Worm (Caenorhabditis elegans) whole organism, L1 larva: ENCODE data around the gene cdc-48.1.

Source experiments
- C04F5.9 ChIP-seq: sonication (generic microtip); optimal IDR thresholded peaks from 2 replicates; lab custom pipeline; 2016; ENCODE audit warnings: missing genetic modification characterization, missing compliant biosample characterization
- Y116A8C.19 ChIP-seq: sonication (generic microtip); optimal IDR thresholded peaks from 2 replicates; lab custom pipeline; 2016; ENCODE audit warnings: missing compliant biosample characterization, missing genetic modification characterization, borderline replicate concordance
- aha-1 ChIP-seq: fragments of 150-350 bp; optimal IDR thresholded peaks from 2 replicates; lab custom pipeline; 2014; ENCODE audit warnings: missing biosample characterization, missing genetic modification characterization
- alr-1 ChIP-seq: fragments of 200-800 bp; sonication (Bioruptor generic); optimal IDR thresholded peaks from 2 replicates; lab custom pipeline; 2018; ENCODE audit warnings: borderline replicate concordance, mild to moderate bottlenecking, missing genetic modification characterization, missing compliant biosample characterization
- aly-2 ChIP-seq: fragments of 150-350 bp; optimal IDR thresholded peaks from 2 replicates; lab custom pipeline; 2014; ENCODE audit warnings: missing biosample characterization, missing genetic modification characterization
- ama-1 ChIP-seq: fragments of 150-350 bp; optimal IDR thresholded peaks from 2 replicates; lab custom pipeline; 2014
- blmp-1 ChIP-seq: fragments of 150-350 bp; optimal IDR thresholded peaks from 2 replicates; lab custom pipeline; 2014; ENCODE audit warnings: missing biosample characterization, missing genetic modification characterization
- ceh-82 ChIP-seq, 3 experiments: fragments of 150-350 bp in 1 of 3; sonication (generic microtip) in 2 of 3; optimal IDR thresholded peaks; 2 replicates each; lab custom pipeline; 2014 to 2017; ENCODE audit warnings: missing biosample characterization in 3 of 3, missing genetic modification characterization in 3 of 3
- ceh-88 ChIP-seq: fragments of 200-800 bp; sonication (Bioruptor generic); IDR thresholded peaks from 2 replicates; pipeline ENCODE4 v1.3.6; 2022; ENCODE audit warnings: missing genetic modification characterization, missing compliant biosample characterization
- ceh-90 ChIP-seq: sonication (generic microtip); optimal IDR thresholded peaks from 2 replicates; lab custom pipeline; 2016; ENCODE audit warnings: missing genetic modification characterization, missing compliant biosample characterization
- ces-1 ChIP-seq: fragments of 150-350 bp; optimal IDR thresholded peaks from 2 replicates; lab custom pipeline; 2014; ENCODE audit warnings: missing biosample characterization, missing genetic modification reagents, missing genetic modification characterization
- efl-1 ChIP-seq, 4 experiments: fragments of 150-350 bp; optimal IDR thresholded peaks in 3 of 4; peaks in 1 of 4; 1 replicate in 1 of 4; 2 replicates in 3 of 4; lab custom pipeline; 2014; ENCODE audit warnings: missing biosample characterization in 2 of 4, missing genetic modification characterization in 2 of 4, missing genetic modification reagents in 2 of 4
- egl-13 ChIP-seq: sonication (generic microtip); optimal IDR thresholded peaks from 2 replicates; lab custom pipeline; 2016; ENCODE audit warnings: missing genotype, missing genetic modification reagents, missing genetic modification characterization, missing compliant biosample characterization
- elt-2 ChIP-seq: sonication (generic microtip); optimal IDR thresholded peaks from 2 replicates; lab custom pipeline; 2016; ENCODE audit warnings: missing genetic modification characterization, mild to moderate bottlenecking, inconsistent platforms, missing compliant biosample characterization, missing genetic modification reagents
- elt-3 ChIP-seq, 6 experiments: fragments of 150-350 bp in 1 of 6; sonication (generic microtip); optimal IDR thresholded peaks; 2 replicates each; lab custom pipeline; 2017 to 2018; ENCODE audit warnings: missing biosample characterization in 6 of 6, missing genetic modification characterization in 6 of 6, inconsistent platforms in 1 of 6
- ets-5 ChIP-seq: fragments of 200-800 bp; sonication (Bioruptor generic); IDR thresholded peaks from 2 replicates; pipeline ENCODE4 v1.3.6; 2022; ENCODE audit warnings: missing genetic modification characterization, missing compliant biosample characterization
- fkh-10 ChIP-seq: sonication (generic microtip); optimal IDR thresholded peaks from 2 replicates; lab custom pipeline; 2017; ENCODE audit warnings: missing biosample characterization, missing genetic modification reagents, missing genetic modification characterization
- fkh-8 ChIP-seq: sonication (generic microtip); optimal IDR thresholded peaks from 2 replicates; lab custom pipeline; 2016; ENCODE audit warnings: mild to moderate bottlenecking, missing genetic modification characterization, missing compliant biosample characterization
- hlh-17 ChIP-seq: fragments of 200-800 bp; sonication (Bioruptor generic); optimal IDR thresholded peaks from 2 replicates; lab custom pipeline; 2018; ENCODE audit warnings: missing genetic modification characterization, mild to moderate bottlenecking, missing compliant biosample characterization, moderate library complexity, borderline replicate concordance
- hlh-4 ChIP-seq: sonication (generic microtip); optimal IDR thresholded peaks from 2 replicates; lab custom pipeline; 2016; ENCODE audit warnings: mild to moderate bottlenecking, missing genetic modification characterization, missing compliant biosample characterization
- irx-1 ChIP-seq: sonication (generic microtip); optimal IDR thresholded peaks from 2 replicates; lab custom pipeline; 2016; ENCODE audit warnings: missing genetic modification characterization, missing compliant biosample characterization
- isw-1 ChIP-seq: fragments of 200-800 bp; sonication (Bioruptor generic); IDR thresholded peaks from 2 replicates; pipeline ENCODE4 v1.3.6; 2022; ENCODE audit warnings: missing genetic modification characterization, missing compliant biosample characterization
- jun-1 ChIP-seq: fragments of 150-350 bp; optimal IDR thresholded peaks from 2 replicates; lab custom pipeline; 2014; ENCODE audit warnings: missing biosample characterization, missing genetic modification reagents, missing genetic modification characterization
- lin-13 ChIP-seq: fragments of 150-350 bp; optimal IDR thresholded peaks from 2 replicates; lab custom pipeline; 2014; ENCODE audit warnings: missing biosample characterization, missing genetic modification reagents, missing genetic modification characterization
- lin-15B ChIP-seq: fragments of 150-350 bp; sonication (generic microtip); optimal IDR thresholded peaks from 3 replicates; lab custom pipeline; 2014; ENCODE audit warnings: missing biosample characterization, missing genetic modification characterization
- lin-35 ChIP-seq, 2 experiments: fragments of 150-350 bp; optimal IDR thresholded peaks; 2 replicates each; lab custom pipeline; 2014; ENCODE audit warnings: missing biosample characterization in 2 of 2, missing genetic modification characterization in 2 of 2, missing genetic modification reagents in 2 of 2
- lin-39 ChIP-seq: fragments of 150-350 bp; optimal IDR thresholded peaks from 2 replicates; lab custom pipeline; 2014; ENCODE audit warnings: missing biosample characterization, missing genetic modification reagents, missing genetic modification characterization
- mab-9 ChIP-seq: fragments of 200-800 bp; sonication (Bioruptor generic); IDR thresholded peaks from 2 replicates; pipeline ENCODE4 v1.3.6; 2022; ENCODE audit warnings: missing genetic modification reagents, missing genetic modification characterization, missing compliant biosample characterization
- mdl-1 ChIP-seq, 2 experiments: fragments of 150-350 bp; optimal IDR thresholded peaks; 2 replicates each; lab custom pipeline; 2014 to 2017; ENCODE audit warnings: missing biosample characterization in 2 of 2, missing genetic modification characterization in 2 of 2, inconsistent platforms in 1 of 2
- mef-2 ChIP-seq: fragments of 150-350 bp; optimal IDR thresholded peaks from 2 replicates; lab custom pipeline; 2014; ENCODE audit warnings: missing biosample characterization, missing genetic modification characterization
- nhr-11 ChIP-seq: fragments of 150-350 bp; optimal IDR thresholded peaks from 2 replicates; lab custom pipeline; 2014; ENCODE audit warnings: missing biosample characterization, missing genetic modification characterization
- nhr-19 ChIP-seq: fragments of 200-800 bp; sonication (Bioruptor generic); conservative IDR thresholded peaks from 2 replicates; pipeline ENCODE4 v1.3.6; 2022; ENCODE audit warnings: missing genetic modification characterization, missing compliant biosample characterization
- nhr-20 ChIP-seq: sonication (generic microtip); optimal IDR thresholded peaks from 2 replicates; lab custom pipeline; 2016; ENCODE audit warnings: mild to moderate bottlenecking, missing genetic modification characterization, missing compliant biosample characterization
- nhr-47 ChIP-seq: sonication (generic microtip); optimal IDR thresholded peaks from 2 replicates; lab custom pipeline; 2016; ENCODE audit warnings: mild to moderate bottlenecking, missing genetic modification characterization, moderate library complexity, missing compliant biosample characterization
- nhr-76 ChIP-seq: sonication (generic microtip); optimal IDR thresholded peaks from 2 replicates; lab custom pipeline; 2017; ENCODE audit warnings: missing biosample characterization, missing genetic modification characterization
- nhr-77 ChIP-seq: fragments of 150-350 bp; optimal IDR thresholded peaks from 2 replicates; lab custom pipeline; 2014; ENCODE audit warnings: missing biosample characterization, missing genetic modification characterization
- nhr-84 ChIP-seq: sonication (generic microtip); optimal IDR thresholded peaks from 2 replicates; lab custom pipeline; 2017; ENCODE audit warnings: missing biosample characterization, missing genetic modification characterization
- nhr-85 ChIP-seq: sonication (generic microtip); peaks from one replicate; lab custom pipeline; 2016; ENCODE audit warnings: missing genetic modification characterization, inconsistent platforms, missing compliant biosample characterization
- pag-3 ChIP-seq: sonication (generic microtip); optimal IDR thresholded peaks from 2 replicates; lab custom pipeline; 2017; ENCODE audit warnings: missing genetic modification characterization, mild to moderate bottlenecking, missing compliant biosample characterization, antibody characterized with exemption, borderline replicate concordance; ENCODE audit not compliant: insufficient read depth
- skn-1 ChIP-seq: fragments of 150-350 bp; optimal IDR thresholded peaks from 2 replicates; lab custom pipeline; 2014; ENCODE audit warnings: missing biosample characterization, missing genetic modification characterization
- sox-4 ChIP-seq: sonication (generic microtip); optimal IDR thresholded peaks from 2 replicates; lab custom pipeline; 2016; ENCODE audit warnings: missing genetic modification characterization, missing compliant biosample characterization
- swsn-7 ChIP-seq: sonication (generic microtip); optimal IDR thresholded peaks from 2 replicates; lab custom pipeline; 2016; ENCODE audit warnings: missing genetic modification characterization, missing compliant biosample characterization
- tbx-2 ChIP-seq: sonication (generic microtip); optimal IDR thresholded peaks from 2 replicates; lab custom pipeline; 2016; ENCODE audit warnings: missing genetic modification characterization, missing compliant biosample characterization
- tlp-1 ChIP-seq: fragments of 150-350 bp; optimal IDR thresholded peaks from 2 replicates; lab custom pipeline; 2014; ENCODE audit warnings: missing biosample characterization, missing genetic modification characterization
- unc-130 ChIP-seq: fragments of 150-350 bp; optimal IDR thresholded peaks from 2 replicates; lab custom pipeline; 2017; ENCODE audit warnings: missing biosample characterization, missing genetic modification characterization, inconsistent platforms
- unc-62 ChIP-seq: fragments of 150-350 bp; optimal IDR thresholded peaks from 2 replicates; lab custom pipeline; 2014; ENCODE audit warnings: missing biosample characterization, missing genetic modification reagents, missing genetic modification characterization
- unc-98 ChIP-seq: fragments of 200-800 bp; sonication (Bioruptor generic); IDR thresholded peaks from 2 replicates; pipeline ENCODE4 v1.3.6; 2022; ENCODE audit warnings: missing genetic modification characterization, missing compliant biosample characterization
- vab-15 ChIP-seq: sonication (generic microtip); optimal IDR thresholded peaks from 2 replicates; lab custom pipeline; 2017; ENCODE audit warnings: missing genotype, mild to moderate bottlenecking, missing genetic modification characterization, missing compliant biosample characterization
- xbp-1 ChIP-seq: sonication (generic microtip); optimal IDR thresholded peaks from 2 replicates; lab custom pipeline; 2016; ENCODE audit warnings: missing genetic modification characterization, missing compliant biosample characterization
- zag-1 ChIP-seq: fragments of 150-350 bp; optimal IDR thresholded peaks from 2 replicates; lab custom pipeline; 2014; ENCODE audit warnings: missing biosample characterization, missing genetic modification characterization
- ztf-11 ChIP-seq, 2 experiments: sonication (generic microtip); optimal IDR thresholded peaks; 2 replicates each; lab custom pipeline; 2016 to 2017; ENCODE audit warnings: missing genetic modification characterization in 2 of 2, missing biosample characterization in 1 of 2, missing compliant biosample characterization in 1 of 2

cdc-48.1 gene

DNA sequence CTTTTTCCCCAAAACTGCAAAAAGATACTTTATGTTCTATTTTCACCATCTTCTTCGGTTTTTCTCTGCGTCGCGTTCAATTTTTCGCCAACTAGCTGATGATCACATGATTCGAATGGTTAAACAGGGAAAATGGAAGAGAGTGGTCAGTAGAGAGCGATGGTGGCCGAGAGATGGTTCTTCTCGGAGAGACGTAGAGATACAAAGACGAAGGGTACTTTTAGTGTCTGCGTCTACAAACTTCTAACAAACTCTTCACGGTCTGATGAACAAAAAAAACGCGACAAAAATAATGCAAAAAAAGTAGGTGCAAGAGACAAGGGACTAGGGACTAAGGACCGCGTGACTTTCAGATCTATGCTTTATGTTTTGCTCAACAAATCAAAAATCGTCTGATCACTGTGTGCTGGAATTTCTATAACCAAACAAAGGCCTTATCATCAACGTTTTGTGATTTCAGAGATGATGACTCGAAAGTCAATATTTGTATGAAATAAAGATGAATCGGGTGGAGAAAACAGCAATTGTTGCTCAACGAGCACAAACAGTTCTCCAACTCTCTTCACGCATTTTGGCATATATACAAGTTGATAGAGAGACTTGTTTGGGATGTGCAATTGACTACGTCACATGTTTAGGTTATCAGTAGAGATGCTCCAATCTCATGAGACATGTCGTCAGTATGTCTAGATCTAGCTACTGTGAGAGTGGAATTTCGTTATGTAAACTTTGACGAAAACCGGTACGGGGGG lies 11.0 kb downstream of the cdc-48.1 start (continued):
- TF ChIP-seq unc-62 (GFP tag; lab: Kevin White, UChicago) (no peak), hlh-4 (no peak), alr-1 (tag; lab: Kevin White, UChicago) (no peak), xbp-1 (peak; percentile 90), Y116A8C.19 (tag; lab: Kevin White, UChicago) (no peak), jun-1 (tag; lab: Kevin White, UChicago) (peak; percentile 95), fkh-10 (GFP tag; lab: Kevin White, UChicago) (peak; percentile 81), isw-1 (GFP tag; lab: Robert Waterston, UW) (peak; percentile 80), C04F5.9 (tag; lab: Kevin White, UChicago) (peak; percentile 82), ces-1 (GFP tag; lab: Kevin White, UChicago) (no peak), unc-130 (peak; percentile 95), nhr-76 (tag; lab: Kevin White, UChicago) (no peak), unc-98 (GFP tag; lab: Robert Waterston, UW) (no peak), nhr-11 (tag; lab: Kevin White, UChicago) (peak; percentile 99), ceh-88 (GFP tag; lab: Robert Waterston, UW) (peak; percentile 76), lin-13 (GFP tag; lab: Kevin White, UChicago) (peak; percentile 95), vab-15 (tag; lab: Kevin White, UChicago) (peak; percentile 21), mef-2 (tag; lab: Kevin White, UChicago) (peak; percentile 94), sox-4 (tag; lab: Kevin White, UChicago) (peak; percentile 72), lin-15B (tag; lab: Kevin White, UChicago) (no peak), swsn-7 (tag; lab: Kevin White, UChicago) (peak; percentile 96), blmp-1 (tag; lab: Kevin White, UChicago) (peak; percentile 96), nhr-84 (tag; lab: Kevin White, UChicago) (no peak), aly-2 (tag; lab: Kevin White, UChicago) (peak; percentile 97), ceh-82 (tag; optimal IDR thresholded peaks at IDR 0.05; lab: Kevin White, UChicago) (peak; percentile 81 to 88 (median 87)), ama-1 (lab: Kevin White, UChicago) (peak; percentile 97), lin-39 (tag; lab: Kevin White, UChicago) (peak; percentile 85), nhr-77 (tag; lab: Kevin White, UChicago) (peak; percentile 89), elt-2 (tag; lab: Kevin White, UChicago) (peak; percentile 62), efl-1 (optimal IDR thresholded peaks at IDR 0.05; lab: Kevin White, UChicago) (peak; percentile 87 to 91), efl-1 (GFP tag; optimal IDR thresholded peaks at IDR 0.05 in 1 of 2; lab: Kevin White, UChicago) (peak; percentile 60 to 97), nhr-85 (tag; lab: Kevin White, UChicago) (peak; percentile 100), tlp-1 (no peak), aha-1 (tag; lab: Kevin White, UChicago) (peak; percentile 87), fkh-8 (tag; lab: Kevin White, UChicago) (peak; percentile 95), ets-5 (GFP tag; lab: Robert Waterston, UW) (no peak), pag-3 (tag; lab: Kevin White, UChicago) (no peak), tbx-2 (peak; percentile 98), nhr-20 (tag; lab: Kevin White, UChicago) (peak; percentile 97), hlh-17 (GFP tag; lab: Kevin White, UChicago) (no peak), ceh-90 (peak; percentile 11), lin-35 (GFP tag; optimal IDR thresholded peaks at IDR 0.05; lab: Kevin White, UChicago) (peak; percentile 82 to 89), skn-1 (tag; lab: Kevin White, UChicago) (peak; percentile 96), irx-1 (tag; lab: Kevin White, UChicago) (peak; percentile 91), ztf-11 (tag; optimal IDR thresholded peaks at IDR 0.05; lab: Kevin White, UChicago) (peak in 1 of 2 experiments; percentile 66), mab-9 (GFP tag; lab: Robert Waterston, UW) (peak; percentile 68), zag-1 (tag; lab: Kevin White, UChicago) (peak; percentile 63), elt-3 (tag; optimal IDR thresholded peaks at IDR 0.05; lab: Kevin White, UChicago) (peak in 3 of 6 experiments; percentile 26 to 97 (median 96)), nhr-47 (tag; lab: Kevin White, UChicago) (peak; percentile 97), nhr-19 (peak; percentile 94), egl-13 (peak; percentile 81), mdl-1 (tag; optimal IDR thresholded peaks at IDR 0.05; lab: Kevin White, UChicago) (peak; percentile 32 to 96)
